Fruit fly (Drosophila melanogaster): ENCODE data around the gene ssp2.
A peak's percentile ranks its signal among the peaks of the same experiment; 100 is the strongest.

ssp2 gene

dm6 chr3L:14001658-14002523 lies 36.9 kb downstream of the ssp2 start, which contains the start of the genes Nprl3 and upSET (continued):
- TF ChIP-seq CG17568 (GFP tag; optimal IDR thresholded peaks at IDR 0.05) (no peak), CG9609 (GFP tag; optimal IDR thresholded peaks at IDR 0.05) (no peak), Rfx (GFP tag; IDR thresholded peaks at IDR 0.05) (peak; percentile 38; the same call in 1 of the 2 replicates), inv (GFP tag; IDR thresholded peaks at IDR 0.05; ENCODE audit: partially characterized antibody) (peak; percentile 86), CG17328 (GFP tag; IDR thresholded peaks at IDR 0.05) (no peak), fd3F (GFP tag; optimal IDR thresholded peaks at IDR 0.05) (no peak), run (tag; optimal IDR thresholded peaks at IDR 0.05) (no peak), repo (GFP tag; optimal IDR thresholded peaks at IDR 0.05) (no peak), dati (GFP tag; IDR thresholded peaks at IDR 0.05) (no peak), ems (GFP tag; optimal IDR thresholded peaks at IDR 0.05) (no peak), CG12942 (GFP tag; optimal IDR thresholded peaks at IDR 0.05) (no peak), Poxn (GFP tag; IDR thresholded peaks at IDR 0.05) (no peak), Hmx (GFP tag; optimal IDR thresholded peaks at IDR 0.05) (no peak), wor (GFP tag; IDR thresholded peaks at IDR 0.05) (no peak), CG17612 (GFP tag; IDR thresholded peaks at IDR 0.05) (no peak), br (optimal IDR thresholded peaks at IDR 0.05) (no peak), luna (GFP tag; optimal IDR thresholded peaks at IDR 0.05) (no peak), CG3838 (GFP tag; optimal IDR thresholded peaks at IDR 0.05) (no peak), CrebB (tag; optimal IDR thresholded peaks at IDR 0.05) (no peak), CG3065 (GFP tag; optimal IDR thresholded peaks at IDR 0.05) (no peak), CG34224 (GFP tag; IDR thresholded peaks at IDR 0.05; ENCODE audit: partially characterized antibody) (peak; percentile 81), sob (GFP tag; IDR thresholded peaks at IDR 0.05) (no peak), maf-S (GFP tag; optimal IDR thresholded peaks at IDR 0.05) (no peak), vnd (GFP tag; IDR thresholded peaks at IDR 0.05; ENCODE audit: partially characterized antibody) (peak; percentile 81), klu (GFP tag; IDR thresholded peaks at IDR 0.05) (no peak), odd (GFP tag; optimal IDR thresholded peaks at IDR 0.05) (no peak), CG18476 (GFP tag; optimal IDR thresholded peaks at IDR 0.05) (no peak), CG42726 (GFP tag; IDR thresholded peaks at IDR 0.05; ENCODE audit: partially characterized antibody) (peak; percentile 89), Fer2 (tag; optimal IDR thresholded peaks at IDR 0.05) (no peak), pzg (GFP tag; optimal IDR thresholded peaks at IDR 0.05) (peak; percentile 85), bowl (GFP tag; IDR thresholded peaks at IDR 0.05) (no peak), cas (GFP tag; IDR thresholded peaks at IDR 0.05) (no peak), dysf (GFP tag; IDR thresholded peaks at IDR 0.05) (no peak), wek (GFP tag; optimal IDR thresholded peaks at IDR 0.05) (no peak), CG11696 (GFP tag; IDR thresholded peaks at IDR 0.05) (no peak), Gug (GFP tag; IDR thresholded peaks at IDR 0.05) (no peak), CG12391 (tag; optimal IDR thresholded peaks at IDR 0.05) (peak; percentile 27), Ptx1 (GFP tag; IDR thresholded peaks at IDR 0.05) (no peak), YL-1 (GFP tag; optimal IDR thresholded peaks at IDR 0.05) (peak; percentile 81), CkIIα-i1 (GFP tag; IDR thresholded peaks at IDR 0.05) (no peak), usp (GFP tag; optimal IDR thresholded peaks at IDR 0.05) (no peak), Mrtf (GFP tag; IDR thresholded peaks at IDR 0.05) (no peak), croc (GFP tag; conservative IDR thresholded peaks at IDR 0.05) (no peak), bbx (GFP tag; IDR thresholded peaks at IDR 0.05; ENCODE audit: partially characterized antibody) (peak; percentile 90), sisA (GFP tag; IDR thresholded peaks at IDR 0.05) (no peak), esg (GFP tag; conservative IDR thresholded peaks at IDR 0.05) (no peak), CG30020 (tag; optimal IDR thresholded peaks at IDR 0.05) (peak; percentile 59), cwo (GFP tag; optimal IDR thresholded peaks at IDR 0.05) (no peak), CG16813 (GFP tag; IDR thresholded peaks at IDR 0.05; ENCODE audit: partially characterized antibody) (peak; percentile 91), Dll (GFP tag; IDR thresholded peaks at IDR 0.05; ENCODE audit: partially characterized antibody) (peak; percentile 90)
